Worm (Caenorhabditis elegans) whole organism, early embryonic: ENCODE measurements around the gene B0280.17.

ENCODE experiments used
- B0310.2 ChIP-seq: sonication (generic microtip); optimal IDR thresholded peaks from 2 replicates; lab custom pipeline; 2016; ENCODE audit warnings: mild to moderate bottlenecking, missing genetic modification characterization, missing compliant biosample characterization
- F13C5.2 ChIP-seq: sonication (generic microtip); optimal IDR thresholded peaks from 2 replicates; lab custom pipeline; 2017; ENCODE audit warnings: mild to moderate bottlenecking, missing genetic modification characterization, inconsistent platforms, missing compliant biosample characterization
- aly-1 ChIP-seq: sonication (generic microtip); optimal IDR thresholded peaks from 2 replicates; lab custom pipeline; 2016; ENCODE audit warnings: missing genetic modification characterization, missing compliant biosample characterization
- ama-1 ChIP-seq: fragments of 150-350 bp; optimal IDR thresholded peaks from 2 replicates; lab custom pipeline; 2014
- ceh-36 ChIP-seq: sonication (generic microtip); optimal IDR thresholded peaks from 2 replicates; lab custom pipeline; 2016; ENCODE audit warnings: missing genetic modification characterization, inconsistent platforms, missing compliant biosample characterization
- flt-1 ChIP-seq: fragments of 200-800 bp; sonication (Bioruptor generic); IDR thresholded peaks from 2 replicates; pipeline ENCODE4 v1.3.6; 2022; ENCODE audit warnings: missing genetic modification characterization, missing compliant biosample characterization
- hmg-4 ChIP-seq: fragments of 200-800 bp; sonication (Bioruptor generic); optimal IDR thresholded peaks from 2 replicates; lab custom pipeline; 2018; ENCODE audit warnings: mild to moderate bottlenecking, missing genetic modification characterization, missing compliant biosample characterization
- hnd-1 ChIP-seq: sonication (generic microtip); optimal IDR thresholded peaks from 2 replicates; lab custom pipeline; 2016; ENCODE audit warnings: missing genetic modification characterization, missing compliant biosample characterization
- pes-1 ChIP-seq: fragments of 200-800 bp; sonication (Bioruptor generic); IDR thresholded peaks from 2 replicates; pipeline ENCODE4 v1.3.6; 2022; ENCODE audit warnings: missing genetic modification reagents, missing genetic modification characterization, missing compliant biosample characterization
- tra-4 ChIP-seq: sonication (generic microtip); optimal IDR thresholded peaks from 2 replicates; lab custom pipeline; 2017; ENCODE audit warnings: missing genetic modification characterization, missing compliant biosample characterization

DNA sequence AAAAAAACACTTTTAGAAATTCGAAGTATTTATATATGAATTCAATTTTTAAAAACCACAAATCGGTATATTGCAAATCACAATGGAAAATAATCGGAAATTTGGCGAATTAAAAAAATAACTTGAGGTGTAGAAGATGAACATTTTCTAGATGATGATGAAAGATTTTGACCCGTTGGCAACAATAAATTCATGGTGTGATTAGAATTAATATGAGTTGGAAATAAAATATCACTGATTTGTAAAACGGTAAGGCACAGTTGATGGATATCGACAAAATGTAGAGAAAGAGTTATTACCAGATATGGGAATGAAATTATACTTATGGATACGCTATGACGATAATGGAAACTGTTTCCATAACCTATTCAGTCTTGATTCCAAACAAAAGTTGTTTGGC lies 23.6 kb downstream of the B0280.17 start:
- TF ChIP-seq ama-1 (lab: Kevin White, UChicago) (no peak), pes-1 (GFP tag; lab: Robert Waterston, UW) (no peak), aly-1 (no peak), hnd-1 (tag; lab: Kevin White, UChicago) (no peak), hmg-4 (GFP tag; lab: Kevin White, UChicago) (no peak), ceh-36 (tag; lab: Kevin White, UChicago) (no peak), F13C5.2 (tag; lab: Kevin White, UChicago) (no peak), flt-1 (GFP tag; lab: Robert Waterston, UW) (no peak), B0310.2 (no peak), tra-4 (tag; lab: Kevin White, UChicago) (no peak)
